Fruit fly (Drosophila melanogaster) whole organism, wandering third instar larva: Measurements from ENCODE around the gene CG12517.

ENCODE experiments used
- GATAd ChIP-seq: sonication (Bioruptor generic); optimal IDR thresholded peaks from 2 replicates; lab custom pipeline; 2016; ENCODE audit warnings: missing biosample characterization, missing genetic modification characterization
- HLH106 ChIP-seq: fragments of 200-800 bp; optimal IDR thresholded peaks from 3 replicates; lab custom pipeline; 2019; ENCODE audit warnings: missing biosample characterization, mild to moderate bottlenecking, missing genetic modification characterization, moderate library complexity
- Hnf4 ChIP-seq: fragments of 200-800 bp; sonication (Bioruptor generic); optimal IDR thresholded peaks from 2 replicates; lab custom pipeline; 2016; ENCODE audit warnings: missing biosample characterization, mild to moderate bottlenecking, missing genetic modification characterization
- Hr78 ChIP-seq: fragments of >200 bp; optimal IDR thresholded peaks from 2 replicates; lab custom pipeline; 2017; ENCODE audit warnings: missing biosample characterization, missing genetic modification characterization
- Mio ChIP-seq: sonication (Bioruptor generic); optimal IDR thresholded peaks from 2 replicates; lab custom pipeline; 2016; ENCODE audit warnings: missing biosample characterization, missing genetic modification characterization
- OdsH ChIP-seq: fragments of 200-800 bp; sonication (Bioruptor generic); optimal IDR thresholded peaks from 2 replicates; lab custom pipeline; 2016; ENCODE audit warnings: missing biosample characterization, mild to moderate bottlenecking, missing genetic modification characterization
- Rel ChIP-seq, 2 experiments: fragments of 200-800 bp; sonication (Bioruptor generic) in 1 of 2; optimal IDR thresholded peaks; 2 replicates in 1 of 2; 3 replicates in 1 of 2; lab custom pipeline; 2016 to 2019; ENCODE audit warnings: mild to moderate bottlenecking in 2 of 2, missing biosample characterization in 2 of 2, missing genetic modification characterization in 2 of 2, moderate library complexity in 1 of 2
- Vsx2 ChIP-seq: fragments of 200-300, 225-300 bp; sonication (Bioruptor generic); optimal IDR thresholded peaks from 2 replicates; lab custom pipeline; 2018; ENCODE audit warnings: missing biosample characterization, missing genetic modification characterization; ENCODE audit not compliant: partially characterized antibody
- fru ChIP-seq: fragments of 200-800 bp; sonication (Bioruptor generic); optimal IDR thresholded peaks from 3 replicates; lab custom pipeline; 2016; ENCODE audit warnings: missing biosample characterization, mild to moderate bottlenecking, missing genetic modification characterization
- pan ChIP-seq: fragments of >200 bp; optimal IDR thresholded peaks from 2 replicates; lab custom pipeline; 2017
- psq ChIP-seq: fragments of 200-800 bp; sonication (Bioruptor generic); optimal IDR thresholded peaks from 3 replicates; lab custom pipeline; 2017; ENCODE audit warnings: missing biosample characterization, mild to moderate bottlenecking, missing genetic modification characterization, moderate library complexity
- sage ChIP-seq: fragments of 200-800 bp; sonication (Bioruptor generic); optimal IDR thresholded peaks from 2 replicates; lab custom pipeline; 2016; ENCODE audit warnings: missing biosample characterization, mild to moderate bottlenecking, missing genetic modification characterization

- TF ChIP-seq sage (GFP tag; lab: Kevin White, UChicago) (no peak), Mio (GFP tag; lab: Kevin White, UChicago) (no peak), fru (GFP tag; lab: Kevin White, UChicago) (no peak), HLH106 (tag; lab: Kevin White, UChicago) (no peak), psq (GFP tag; lab: Kevin White, UChicago) (no peak), Vsx2 (GFP tag; lab: Kevin White, UChicago) (no peak), Hr78 (no peak), pan (lab: Kevin White, UChicago) (no peak), Hnf4 (GFP tag; lab: Kevin White, UChicago) (no peak), Rel (GFP tag; optimal IDR thresholded peaks at IDR 0.05; lab: Kevin White, UChicago) (no peak), Rel (tag; optimal IDR thresholded peaks at IDR 0.05; lab: Kevin White, UChicago) (no peak), GATAd (GFP tag; lab: Kevin White, UChicago) (no peak), OdsH (GFP tag; lab: Kevin White, UChicago) (no peak)
Observed at dm6 chr2L:10846944-10847343, 23.0 kb upstream of the CG12517 start, which contains the start of gene Porin2.
